Worm (Caenorhabditis elegans): Measurements from ENCODE around the gene mff-1.

- no peak for TF ChIP-seq hmbx-1 (tag; optimal IDR thresholded peaks at IDR 0.05)
- no peak for TF ChIP-seq hmg-4 (GFP tag; optimal IDR thresholded peaks at IDR 0.05)
- no peak for TF ChIP-seq ama-1 (optimal IDR thresholded peaks at IDR 0.05)
- no peak for TF ChIP-seq hnd-1 (tag; optimal IDR thresholded peaks at IDR 0.05)
- TF ChIP-seq tbx-37 (GFP tag; conservative IDR thresholded peaks at IDR 0.05), result no peak
- no peak for TF ChIP-seq tra-4 (tag; optimal IDR thresholded peaks at IDR 0.05)
- no peak for TF ChIP-seq sea-1 (GFP tag; conservative IDR thresholded peaks at IDR 0.05)
- no peak for TF ChIP-seq ets-7 (tag; optimal IDR thresholded peaks at IDR 0.05)
- TF ChIP-seq tbx-11 (GFP tag; IDR thresholded peaks at IDR 0.05), result no peak
These were observed 22.6 kb upstream of the mff-1 start for ce11 chrX:13009645-13010044.

All from whole organism, early embryonic.